Worm (Caenorhabditis elegans) whole organism, young adult: Measurements from ENCODE around the gene srt-19.
"Not testable (repeated sequence)": the region's sequence is repeated elsewhere in the genome, so short reads cannot be mapped to it uniquely, and the experiment has no call there.

Experiments
- B0336.3 ChIP-seq: fragments of 200-800 bp; sonication (Bioruptor generic); IDR thresholded peaks from 2 replicates; pipeline ENCODE4 v1.3.6; 2022; ENCODE audit warnings: missing genetic modification characterization, missing compliant biosample characterization
- C17E4.6 ChIP-seq: fragments of 200-800 bp; sonication (Bioruptor generic); IDR thresholded peaks from 2 replicates; pipeline ENCODE4 v1.3.6; 2022; ENCODE audit warnings: missing genetic modification reagents, missing genetic modification characterization, missing compliant biosample characterization
- F22D6.2 ChIP-seq: sonication (generic microtip); optimal IDR thresholded peaks from 2 replicates; lab custom pipeline; 2016; ENCODE audit warnings: mild to moderate bottlenecking, missing genetic modification characterization, missing compliant biosample characterization
- F55B11.4 ChIP-seq: sonication (generic microtip); optimal IDR thresholded peaks from 2 replicates; lab custom pipeline; 2016; ENCODE audit warnings: missing compliant biosample characterization, missing genetic modification characterization, borderline replicate concordance; ENCODE audit not compliant: insufficient read depth
- F57C9.4 ChIP-seq: sonication (generic microtip); optimal IDR thresholded peaks from 2 replicates; lab custom pipeline; 2017; ENCODE audit warnings: mild to moderate bottlenecking, missing genetic modification characterization, missing compliant biosample characterization
- K11D2.4 ChIP-seq: fragments of 200-800 bp; sonication (Bioruptor generic); IDR thresholded peaks from 2 replicates; pipeline ENCODE4 v1.3.6; 2022; ENCODE audit warnings: missing genetic modification reagents, missing genetic modification characterization, missing compliant biosample characterization
- T07F8.4 ChIP-seq: sonication (generic microtip); optimal IDR thresholded peaks from 2 replicates; lab custom pipeline; 2016; ENCODE audit warnings: mild to moderate bottlenecking, missing genetic modification characterization, moderate library complexity, missing compliant biosample characterization
- Y56A3A.18 ChIP-seq: fragments of 200-800 bp; sonication (Bioruptor generic); IDR thresholded peaks from 2 replicates; pipeline ENCODE4 v1.3.6; 2022; ENCODE audit warnings: missing genetic modification reagents, missing genetic modification characterization, missing compliant biosample characterization
- akir-1 ChIP-seq: fragments of 200-800 bp; sonication (Bioruptor generic); optimal IDR thresholded peaks from 2 replicates; lab custom pipeline; 2018; ENCODE audit warnings: mild to moderate bottlenecking, missing genetic modification characterization, moderate library complexity, missing compliant biosample characterization
- aptf-2 ChIP-seq: fragments of 200-800 bp; sonication (Bioruptor generic); conservative IDR thresholded peaks from 2 replicates; pipeline ENCODE4 v1.3.6; 2022; ENCODE audit warnings: missing genetic modification reagents, missing genetic modification characterization, missing compliant biosample characterization
- ccch-3 ChIP-seq: fragments of 200-800 bp; sonication (Bioruptor generic); optimal IDR thresholded peaks from 2 replicates; lab custom pipeline; 2018; ENCODE audit warnings: mild to moderate bottlenecking, missing genetic modification characterization, missing compliant biosample characterization
- ceh-27 ChIP-seq: fragments of 200-800 bp; sonication (Bioruptor generic); optimal IDR thresholded peaks from 2 replicates; lab custom pipeline; 2018; ENCODE audit warnings: mild to moderate bottlenecking, missing genetic modification characterization, moderate library complexity, missing compliant biosample characterization
- dpl-1 ChIP-seq: fragments of 150-350 bp; optimal IDR thresholded peaks from 2 replicates; lab custom pipeline; 2014; ENCODE audit warnings: missing biosample characterization, missing genetic modification reagents, missing genetic modification characterization
- efl-1 ChIP-seq: fragments of 150-350 bp; optimal IDR thresholded peaks from 2 replicates; lab custom pipeline; 2014; ENCODE audit warnings: missing biosample characterization, missing genetic modification reagents, missing genetic modification characterization
- egl-44 ChIP-seq: fragments of 200-800 bp; sonication (Bioruptor generic); IDR thresholded peaks from 2 replicates; pipeline ENCODE4 v1.3.6; 2022; ENCODE audit warnings: missing genetic modification reagents, missing genetic modification characterization, missing compliant biosample characterization
- egrh-3 ChIP-seq: fragments of 200-800 bp; sonication (Bioruptor generic); IDR thresholded peaks from 2 replicates; pipeline ENCODE4 v1.3.6; 2022; ENCODE audit warnings: missing genetic modification reagents, missing genetic modification characterization, missing compliant biosample characterization
- gei-17 ChIP-seq: fragments of 200-800 bp; sonication (Bioruptor generic); optimal IDR thresholded peaks from 2 replicates; lab custom pipeline; 2018; ENCODE audit warnings: mild to moderate bottlenecking, missing genetic modification characterization, missing compliant biosample characterization
- him-1 ChIP-seq: sonication (generic microtip); optimal IDR thresholded peaks from 2 replicates; lab custom pipeline; 2016; ENCODE audit warnings: missing genotype, missing genetic modification reagents, missing genetic modification characterization, missing compliant biosample characterization
- hlh-26 ChIP-seq: fragments of 200-800 bp; sonication (Bioruptor generic); conservative IDR thresholded peaks from 2 replicates; pipeline ENCODE4 v1.3.6; 2022; ENCODE audit warnings: missing genetic modification reagents, missing genetic modification characterization, missing compliant biosample characterization
- hrde-1 ChIP-seq: sonication (generic microtip); optimal IDR thresholded peaks from 2 replicates; lab custom pipeline; 2016; ENCODE audit warnings: missing genetic modification characterization, mild to moderate bottlenecking, missing compliant biosample characterization, moderate library complexity, missing genotype, missing genetic modification reagents, borderline replicate concordance
- lin-26 ChIP-seq: fragments of 200-800 bp; sonication (Bioruptor generic); IDR thresholded peaks from 2 replicates; pipeline ENCODE4 v1.3.6; 2022; ENCODE audit warnings: missing genetic modification reagents, missing genetic modification characterization, missing compliant biosample characterization
- lir-1 ChIP-seq: fragments of 200-800 bp; sonication (Bioruptor generic); conservative IDR thresholded peaks from 2 replicates; pipeline ENCODE4 v1.3.6; 2022; ENCODE audit warnings: missing genetic modification reagents, missing genetic modification characterization, missing compliant biosample characterization
- lsl-1 ChIP-seq: fragments of 200-800 bp; sonication (Bioruptor generic); optimal IDR thresholded peaks from 2 replicates; lab custom pipeline; 2018; ENCODE audit warnings: mild to moderate bottlenecking, missing genetic modification characterization, moderate library complexity, missing compliant biosample characterization
- lsy-27 ChIP-seq: sonication (generic microtip); optimal IDR thresholded peaks from 2 replicates; lab custom pipeline; 2017; ENCODE audit warnings: missing genetic modification characterization, mild to moderate bottlenecking, missing compliant biosample characterization, antibody characterized with exemption, missing genotype, borderline replicate concordance; ENCODE audit not compliant: insufficient read depth
- madf-8 ChIP-seq: fragments of 200-800 bp; sonication (Bioruptor generic); conservative IDR thresholded peaks from 2 replicates; pipeline ENCODE4 v1.3.6; 2022; ENCODE audit warnings: missing genetic modification reagents, missing genetic modification characterization, missing compliant biosample characterization
- mcd-1 ChIP-seq: fragments of 200-800 bp; sonication (Bioruptor generic); IDR thresholded peaks from 2 replicates; pipeline ENCODE4 v1.3.6; 2022; ENCODE audit warnings: missing genetic modification reagents, missing genetic modification characterization, missing compliant biosample characterization
- mes-4 ChIP-seq: sonication (generic microtip); optimal IDR thresholded peaks from 2 replicates; lab custom pipeline; 2016; ENCODE audit warnings: missing genotype, missing genetic modification characterization, missing compliant biosample characterization
- mxl-1 ChIP-seq: sonication (generic microtip); optimal IDR thresholded peaks from 2 replicates; lab custom pipeline; 2016; ENCODE audit warnings: missing genetic modification characterization, missing compliant biosample characterization
- nhr-80 ChIP-seq: sonication (generic microtip); optimal IDR thresholded peaks from 2 replicates; lab custom pipeline; 2016; ENCODE audit warnings: missing genetic modification characterization, missing compliant biosample characterization
- pha-4 ChIP-seq: fragments of 150-350 bp; sonication (generic microtip); optimal IDR thresholded peaks from 2 replicates; lab custom pipeline; 2014; ENCODE audit warnings: missing biosample characterization, missing genetic modification reagents, missing genetic modification characterization
- repo-1 ChIP-seq: sonication (generic microtip); optimal IDR thresholded peaks from 2 replicates; lab custom pipeline; 2017; ENCODE audit warnings: mild to moderate bottlenecking, missing genetic modification characterization, missing compliant biosample characterization
- rpc-1 ChIP-seq, 2 experiments: fragments of 150-350 bp in 1 of 2; sonication (generic microtip) in 1 of 2; optimal IDR thresholded peaks; 2 replicates each; lab custom pipeline; 2014 to 2018; ENCODE audit warnings: missing biosample characterization in 1 of 2, missing genetic modification characterization in 1 of 2, missing genetic modification reagents in 1 of 2, missing genotype in 1 of 2
- sea-2 ChIP-seq: fragments of 200-800 bp; sonication (Bioruptor generic); IDR thresholded peaks from 2 replicates; pipeline ENCODE4 v1.3.6; 2022; ENCODE audit warnings: missing genetic modification characterization, missing compliant biosample characterization
- somi-1 ChIP-seq: fragments of 200-800 bp; sonication (Bioruptor generic); optimal IDR thresholded peaks from 2 replicates; lab custom pipeline; 2018; ENCODE audit warnings: mild to moderate bottlenecking, missing genetic modification characterization, missing compliant biosample characterization
- tbp1 ChIP-seq: fragments of 200-800 bp; sonication (Bioruptor generic); optimal IDR thresholded peaks from 2 replicates; lab custom pipeline; 2018; ENCODE audit warnings: mild to moderate bottlenecking, missing genetic modification characterization, missing compliant biosample characterization
- ztf-22 ChIP-seq: fragments of 200-800 bp; sonication (Bioruptor generic); optimal IDR thresholded peaks from 2 replicates; lab custom pipeline; 2018; ENCODE audit warnings: mild to moderate bottlenecking, missing genetic modification characterization, moderate library complexity, missing compliant biosample characterization
- ztf-26 ChIP-seq: sonication (generic microtip); optimal IDR thresholded peaks from 2 replicates; lab custom pipeline; 2017; ENCODE audit warnings: missing genetic modification characterization, missing compliant biosample characterization

Gene srt-19

DNA sequence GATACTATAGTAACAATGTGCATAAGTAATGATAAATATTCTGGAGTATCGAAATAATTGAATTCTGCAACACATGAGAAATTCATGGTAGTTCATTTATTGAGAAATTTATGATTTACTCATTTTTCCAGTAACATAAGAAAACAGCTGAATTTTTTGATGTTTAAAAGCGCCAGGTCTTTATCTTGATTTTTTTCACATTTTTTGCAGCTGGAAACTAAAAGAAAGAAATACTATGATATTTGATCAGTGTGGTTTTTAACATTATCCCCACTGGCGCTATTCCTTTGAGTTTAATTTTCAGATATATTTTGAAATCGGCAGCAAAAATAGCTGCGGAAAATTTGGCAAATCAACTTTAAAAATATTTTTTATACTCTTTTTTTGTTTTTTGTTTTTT, 8.6 kb downstream of the srt-19 start, which contains the start of gene srh-194:
TSS of gene srh-194 (minus strand) at position 101 of the 400 bp plus-strand sequence.
- TF ChIP-seq rpc-1 (optimal IDR thresholded peaks at IDR 0.05; lab: Kevin White, UChicago); rpc-1 (tag; optimal IDR thresholded peaks at IDR 0.05; lab: Kevin White, UChicago); hlh-26 (GFP tag; lab: Robert Waterston, UW); pha-4 (tag; lab: Kevin White, UChicago): not testable (repeated sequence)

DNA sequence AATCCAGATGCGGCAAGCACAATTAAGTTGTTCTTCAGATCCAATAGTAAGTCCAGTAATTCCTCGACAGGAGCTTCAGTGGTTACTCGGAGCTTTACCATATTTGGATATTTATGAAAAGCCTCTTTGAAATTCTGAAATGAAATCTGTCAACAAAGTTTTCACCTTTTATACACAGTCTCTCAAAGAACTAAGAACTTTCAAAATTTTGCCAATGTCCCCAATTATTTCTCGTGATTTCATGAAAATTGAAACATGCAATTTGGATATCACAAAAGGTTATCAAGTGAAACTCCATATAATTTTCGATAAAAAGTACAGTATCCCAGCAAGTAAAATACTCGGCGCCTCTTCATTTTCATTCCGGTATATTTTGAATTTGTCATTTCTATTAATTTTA, 11.1 kb downstream of the srt-19 start, which contains the start of gene F47D2.11:
TSS of gene F47D2.11 (minus strand) at position 101 of the 400 bp plus-strand sequence.
- TF ChIP-seq sea-2 (GFP tag; lab: Robert Waterston, UW): no peak
- TF ChIP-seq repo-1 (tag; lab: Kevin White, UChicago): no peak
- TF ChIP-seq dpl-1 (GFP tag; lab: Kevin White, UChicago): no peak
- no peak for TF ChIP-seq ztf-26 (tag; lab: Kevin White, UChicago)
- TF ChIP-seq somi-1 (GFP tag; lab: Kevin White, UChicago): no peak
- no peak for TF ChIP-seq K11D2.4
- TF ChIP-seq Y56A3A.18 (GFP tag; lab: Robert Waterston, UW): no peak
- TF ChIP-seq tbp1 (GFP tag; lab: Kevin White, UChicago): no peak
- TF ChIP-seq nhr-80 (tag; lab: Kevin White, UChicago): no peak

DNA sequence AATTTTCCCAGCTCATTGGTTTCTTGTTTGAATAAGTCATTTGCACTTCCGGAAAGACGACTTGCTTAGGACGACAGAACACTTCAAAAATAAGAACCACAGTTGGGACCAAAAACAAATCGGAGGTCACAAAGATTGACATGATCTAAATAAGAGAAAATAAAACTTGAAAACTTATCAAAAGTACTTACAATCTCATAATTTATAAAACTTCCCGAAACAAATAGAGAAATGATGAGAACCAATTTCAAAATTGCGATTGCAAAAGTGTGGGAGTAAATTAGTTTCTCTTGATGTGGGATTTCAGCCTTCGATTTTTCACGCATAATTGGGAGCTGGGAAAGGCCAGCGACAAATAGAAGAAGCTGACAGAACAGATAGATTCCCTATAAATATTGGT, 13.7 kb downstream of the srt-19 start, which contains the start of gene ZC132.11:
TSS of gene ZC132.11 (minus strand) at position 101 of the 400 bp plus-strand sequence.
- TF ChIP-seq ceh-27 (GFP tag; lab: Kevin White, UChicago) (no peak), aptf-2 (GFP tag; lab: Robert Waterston, UW) (no peak), nhr-80 (tag; lab: Kevin White, UChicago) (no peak), lsl-1 (GFP tag; lab: Kevin White, UChicago) (no peak), gei-17 (GFP tag; lab: Kevin White, UChicago) (no peak), mcd-1 (no peak), him-1 (tag; lab: Kevin White, UChicago) (no peak), F57C9.4 (tag; lab: Kevin White, UChicago) (no peak), lir-1 (GFP tag; lab: Robert Waterston, UW) (no peak), ztf-26 (tag; lab: Kevin White, UChicago) (no peak), C17E4.6 (GFP tag; lab: Robert Waterston, UW) (no peak), akir-1 (GFP tag; lab: Kevin White, UChicago) (no peak), madf-8 (GFP tag; lab: Robert Waterston, UW) (no peak), F22D6.2 (tag; lab: Kevin White, UChicago) (no peak), hrde-1 (tag; lab: Kevin White, UChicago) (no peak), lsy-27 (tag; lab: Kevin White, UChicago) (no peak), T07F8.4 (tag; lab: Kevin White, UChicago) (no peak), F55B11.4 (tag; lab: Kevin White, UChicago) (no peak)

DNA sequence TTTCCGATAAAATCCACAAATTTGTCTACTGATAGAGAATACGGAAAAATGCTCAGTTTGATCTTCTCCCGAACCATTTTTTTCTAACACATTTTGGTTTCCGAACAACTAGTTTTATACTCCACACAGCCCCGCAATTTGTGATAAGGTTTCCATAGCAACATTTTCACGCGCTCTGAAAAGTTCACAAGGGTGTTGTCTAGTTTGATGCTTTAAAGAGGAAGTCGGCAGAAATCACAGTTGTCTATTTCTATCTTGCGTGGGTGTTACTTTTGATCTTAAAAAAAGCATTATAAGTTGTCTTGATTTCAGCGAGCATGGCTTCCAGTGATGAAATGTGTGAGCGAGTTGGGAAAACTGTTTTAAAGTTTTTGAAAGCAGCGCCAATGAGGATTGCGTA, 14.9 kb downstream of the srt-19 start, which contains the start of gene ZC132.3:
TSS of gene ZC132.3 (minus strand) at position 101 of the 400 bp plus-strand sequence.
- TF ChIP-seq T07F8.4 (tag; lab: Kevin White, UChicago) (no peak), ztf-22 (no peak), B0336.3 (no peak), ccch-3 (no peak), efl-1 (GFP tag; lab: Kevin White, UChicago) (no peak), mxl-1 (no peak), tbp1 (GFP tag; lab: Kevin White, UChicago) (no peak), egl-44 (no peak), mes-4 (no peak), lin-26 (GFP tag; lab: Robert Waterston, UW) (no peak), egrh-3 (GFP tag; lab: Robert Waterston, UW) (no peak)
